Fruit fly (Drosophila melanogaster): ENCODE data around the gene CG4686.

Gene CG4686

dm6 chr3R:19877427-19878076 lies 13.3 kb downstream of the CG4686 start, which contains the start of the genes CG17186 and Arc42 (continued):
- TF ChIP-seq sens (GFP tag), result peak; percentile 82
- no peak for TF ChIP-seq jing (GFP tag; optimal IDR thresholded peaks at IDR 0.05)
- peak; percentile 12 for TF ChIP-seq Spps (tag; optimal IDR thresholded peaks at IDR 0.05)
- TF ChIP-seq Sox100B (GFP tag; optimal IDR thresholded peaks at IDR 0.05), result peak; percentile 7
- peak; percentile 9 for TF ChIP-seq vfl (GFP tag; optimal IDR thresholded peaks at IDR 0.05)
- TF ChIP-seq Pdp1 (GFP tag; optimal IDR thresholded peaks at IDR 0.05), result peak in 1 of 2 experiments; percentile 72
- peak; percentile 75 for TF ChIP-seq YL-1 (GFP tag; optimal IDR thresholded peaks at IDR 0.05)
- peak; percentile 44 for TF ChIP-seq CG15601 (tag; optimal IDR thresholded peaks at IDR 0.05)
- peak; percentile 23 for TF ChIP-seq zen (tag; optimal IDR thresholded peaks at IDR 0.05)
- peak; percentile 99 for TF ChIP-seq CG6254 (GFP tag; optimal IDR thresholded peaks at IDR 0.05)
- peak; percentile 49 for TF ChIP-seq CG2712 (tag; optimal IDR thresholded peaks at IDR 0.05)
- no peak for TF ChIP-seq CG18619 (GFP tag; optimal IDR thresholded peaks at IDR 0.05)
- peak; percentile 29 for TF ChIP-seq gsb-n (tag; optimal IDR thresholded peaks at IDR 0.05)
- TF ChIP-seq trem (tag; optimal IDR thresholded peaks at IDR 0.05), result peak; percentile 71
- TF ChIP-seq CG13123 (GFP tag; optimal IDR thresholded peaks at IDR 0.05), result peak; percentile 11
- TF ChIP-seq CG31441 (GFP tag; IDR thresholded peaks at IDR 0.05), result peak; percentile 46
- no peak for TF ChIP-seq HLH4C (GFP tag; IDR thresholded peaks at IDR 0.05; ENCODE audit: partially characterized antibody)
- TF ChIP-seq CG1603 (tag; optimal IDR thresholded peaks at IDR 0.05), result peak; percentile 12
- no peak for TF ChIP-seq CG8089 (GFP tag; optimal IDR thresholded peaks at IDR 0.05)
- peak; percentile 49 for TF ChIP-seq stwl (tag; optimal IDR thresholded peaks at IDR 0.05)
- peak in 1 of 2 experiments; percentile 1 for TF ChIP-seq Hr51 (GFP tag; optimal IDR thresholded peaks at IDR 0.05)
- peak; percentile 67 for TF ChIP-seq CG12659 (GFP tag; optimal IDR thresholded peaks at IDR 0.05)
- no peak for TF ChIP-seq CG8944 (GFP tag; optimal IDR thresholded peaks at IDR 0.05)
- TF ChIP-seq gem (tag; optimal IDR thresholded peaks at IDR 0.05), result peak; percentile 45
- TF ChIP-seq tgo (GFP tag; IDR thresholded peaks at IDR 0.05), result no peak
- no peak for TF ChIP-seq CG8281 (tag; optimal IDR thresholded peaks at IDR 0.05)
- TF ChIP-seq mam (GFP tag; optimal IDR thresholded peaks at IDR 0.05), result no peak
- TF ChIP-seq nmo (GFP tag; optimal IDR thresholded peaks at IDR 0.05), result peak; percentile 68
- peak; percentile 6 for TF ChIP-seq PHDP (tag; optimal IDR thresholded peaks at IDR 0.05)
- TF ChIP-seq psq (GFP tag; optimal IDR thresholded peaks at IDR 0.05), result no peak
- TF ChIP-seq CG3407 (GFP tag; optimal IDR thresholded peaks at IDR 0.05), result no peak
- peak; percentile 70 for TF ChIP-seq CG30020 (tag; optimal IDR thresholded peaks at IDR 0.05)
- TF ChIP-seq Lhr (GFP tag; optimal IDR thresholded peaks at IDR 0.05), result peak; percentile 41
- TF ChIP-seq CG1233 (GFP tag; optimal IDR thresholded peaks at IDR 0.05), result peak; percentile 15
- peak; percentile 38 for TF ChIP-seq row (GFP tag; IDR thresholded peaks at IDR 0.05)
- TF ChIP-seq lilli (GFP tag; optimal IDR thresholded peaks at IDR 0.05), result peak; percentile 36
- peak; percentile 88 for TF ChIP-seq CG15514 (GFP tag; optimal IDR thresholded peaks at IDR 0.05)
- TF ChIP-seq CG12155 (GFP tag; optimal IDR thresholded peaks at IDR 0.05), result peak; percentile 6
- TF ChIP-seq nerfin-1 (tag; optimal IDR thresholded peaks at IDR 0.05), result no peak
- peak; percentile 3 to 67 for TF ChIP-seq bsh (GFP tag; optimal IDR thresholded peaks at IDR 0.05)

Data from whole organism, embryonic.